Worm (Caenorhabditis elegans) whole organism, early embryonic: ENCODE results near the gene pinn-1.

Source experiments
- F13C5.2 ChIP-seq: sonication (generic microtip); optimal IDR thresholded peaks from 2 replicates; lab custom pipeline; 2017; ENCODE audit warnings: mild to moderate bottlenecking, missing genetic modification characterization, inconsistent platforms, missing compliant biosample characterization
- ceh-36 ChIP-seq: sonication (generic microtip); optimal IDR thresholded peaks from 2 replicates; lab custom pipeline; 2016; ENCODE audit warnings: missing genetic modification characterization, inconsistent platforms, missing compliant biosample characterization

ce11 chrII:2900248-2900647 is 11.4 kb upstream of the pinn-1 start, which contains the start of gene ubc-26:
- no peak for TF ChIP-seq ceh-36 (tag; lab: Kevin White, UChicago)
- TF ChIP-seq F13C5.2 (tag; lab: Kevin White, UChicago): no peak
